Fruit fly (Drosophila melanogaster) whole organism, embryonic: ENCODE measurements around the gene wdn.
A peak's percentile ranks its signal among the peaks of the same experiment; 100 is the strongest.

Source experiments
- ATbp ChIP-seq: fragments of 200-800 bp; sonication (Bioruptor generic); optimal IDR thresholded peaks from 2 replicates; lab custom pipeline; 2017; ENCODE audit warnings: missing biosample characterization, mild to moderate bottlenecking, missing genetic modification characterization, missing genetic modification reagents
- Antp ChIP-seq: fragments of 200-800 bp; sonication (Bioruptor generic); optimal IDR thresholded peaks from 3 replicates; lab custom pipeline; 2016; ENCODE audit warnings: missing biosample characterization, missing genetic modification characterization
- Atf-2 ChIP-seq: fragments of 200-800 bp; sonication (Bioruptor generic); optimal IDR thresholded peaks from 2 replicates; lab custom pipeline; 2016; ENCODE audit warnings: missing biosample characterization, missing genetic modification characterization
- B-H1 ChIP-seq: fragments of 200-800 bp; sonication (Bioruptor generic); IDR thresholded peaks from 3 replicates; pipeline ENCODE4 v1.3.6; 2022; ENCODE audit warnings: missing biosample characterization, missing genetic modification characterization
- CG10274 ChIP-seq: fragments of 200-800 bp; sonication (Bioruptor generic); optimal IDR thresholded peaks from 3 replicates; lab custom pipeline; 2017; ENCODE audit warnings: missing biosample characterization, mild to moderate bottlenecking, missing genetic modification characterization
- CG10654 ChIP-seq: fragments of 200-800 bp; sonication (Bioruptor generic); optimal IDR thresholded peaks from 2 replicates; lab custom pipeline; 2016; ENCODE audit warnings: missing biosample characterization, missing genetic modification characterization
- CG10959 ChIP-seq: fragments of 200-800 bp; sonication (Bioruptor generic); IDR thresholded peaks from 2 replicates; pipeline ENCODE4 v1.3.6; 2022; ENCODE audit warnings: missing biosample characterization, missing genetic modification characterization
- CG14014 ChIP-seq: fragments of 200-800 bp; sonication (Bioruptor generic); IDR thresholded peaks from 2 replicates; pipeline ENCODE4 v1.3.6; 2022; ENCODE audit warnings: missing biosample characterization, missing genetic modification characterization
- CG1529 ChIP-seq: fragments of 200-800 bp; sonication (Bioruptor generic); optimal IDR thresholded peaks from 3 replicates; lab custom pipeline; 2018; ENCODE audit warnings: missing biosample characterization, missing genetic modification characterization
- CG1603 ChIP-seq: fragments of 200-800 bp; sonication (Bioruptor generic); optimal IDR thresholded peaks from 2 replicates; lab custom pipeline; 2019; ENCODE audit warnings: missing biosample characterization, mild to moderate bottlenecking, missing genetic modification characterization, moderate library complexity
- CG16863 ChIP-seq: fragments of 200-800 bp; sonication (Bioruptor generic); optimal IDR thresholded peaks from 3 replicates; lab custom pipeline; 2016; ENCODE audit warnings: missing biosample characterization, missing genetic modification characterization
- CG2199 ChIP-seq: fragments of 200-800 bp; sonication (Bioruptor generic); IDR thresholded peaks from 3 replicates; pipeline ENCODE4 v1.3.6; 2022; ENCODE audit warnings: missing biosample characterization, missing genetic modification characterization
- CG2202 ChIP-seq: fragments of 200-800 bp; sonication (Bioruptor generic); optimal IDR thresholded peaks from 2 replicates; lab custom pipeline; 2018; ENCODE audit warnings: missing biosample characterization, mild to moderate bottlenecking, missing genetic modification characterization
- CG2712 ChIP-seq: fragments of 200-800 bp; optimal IDR thresholded peaks from 3 replicates; lab custom pipeline; 2019; ENCODE audit warnings: missing biosample characterization, mild to moderate bottlenecking, missing genetic modification characterization, moderate library complexity
- CG30431 ChIP-seq: fragments of 200-800 bp; sonication (Bioruptor generic); optimal IDR thresholded peaks from 2 replicates; lab custom pipeline; 2017; ENCODE audit warnings: missing biosample characterization, missing genetic modification characterization
- CG31441 ChIP-seq: fragments of 200-800 bp; sonication (Bioruptor generic); IDR thresholded peaks from 2 replicates; pipeline ENCODE4 v1.3.6; 2022; ENCODE audit warnings: missing biosample characterization, missing genetic modification characterization
- CG34224 ChIP-seq: fragments of 200-800 bp; sonication (Bioruptor generic); IDR thresholded peaks from 3 replicates; pipeline ENCODE4 v1.3.6; 2022; ENCODE audit warnings: missing biosample characterization, missing genetic modification characterization; ENCODE audit not compliant: partially characterized antibody
- CG4707 ChIP-seq: fragments of 200-800 bp; sonication (Bioruptor generic); optimal IDR thresholded peaks from 2 replicates; lab custom pipeline; 2018; ENCODE audit warnings: missing biosample characterization, mild to moderate bottlenecking, missing genetic modification characterization, moderate library complexity
- CG6254 ChIP-seq: fragments of 200-800 bp; sonication (Bioruptor generic); optimal IDR thresholded peaks from 3 replicates; lab custom pipeline; 2017; ENCODE audit warnings: mild to moderate bottlenecking, missing biosample characterization, missing genetic modification reagents, missing genetic modification characterization
- CG7556 ChIP-seq: fragments of 200-800 bp; sonication (Bioruptor generic); optimal IDR thresholded peaks from 2 replicates; lab custom pipeline; 2017; ENCODE audit warnings: missing biosample characterization, mild to moderate bottlenecking, missing genetic modification characterization
- CG7963 ChIP-seq: fragments of 200-800 bp; sonication (Bioruptor generic); IDR thresholded peaks from 3 replicates; pipeline ENCODE4 v1.3.6; 2022; ENCODE audit warnings: missing biosample characterization, missing genetic modification characterization; ENCODE audit not compliant: partially characterized antibody
- CG9609 ChIP-seq: fragments of 200-800 bp; sonication (Bioruptor generic); optimal IDR thresholded peaks from 3 replicates; lab custom pipeline; 2016; ENCODE audit warnings: missing biosample characterization, missing genetic modification characterization
- CG9727 ChIP-seq: fragments of 200-800 bp; sonication (Bioruptor generic); optimal IDR thresholded peaks from 3 replicates; lab custom pipeline; 2017; ENCODE audit warnings: missing biosample characterization, mild to moderate bottlenecking, missing genetic modification characterization
- Dad ChIP-seq: fragments of 200-800 bp; sonication (Bioruptor generic); optimal IDR thresholded peaks from 3 replicates; lab custom pipeline; 2016; ENCODE audit warnings: missing biosample characterization, missing genetic modification characterization
- HHEX ChIP-seq: fragments of 200-800 bp; sonication (Bioruptor generic); optimal IDR thresholded peaks from 3 replicates; lab custom pipeline; 2017; ENCODE audit warnings: missing biosample characterization, mild to moderate bottlenecking, missing genetic modification characterization, missing genetic modification reagents
- Hr51 ChIP-seq, 2 experiments: fragments of 200-800 bp; sonication (Bioruptor generic); optimal IDR thresholded peaks; 2 replicates in 1 of 2; 3 replicates in 1 of 2; lab custom pipeline; 2016 to 2018; ENCODE audit warnings: missing biosample characterization in 2 of 2, missing genetic modification characterization in 2 of 2, mild to moderate bottlenecking in 1 of 2, moderate library complexity in 1 of 2
- Med ChIP-seq: fragments of 200-800 bp; sonication (Bioruptor generic); peaks from one replicate; lab custom pipeline; 2016; ENCODE audit warnings: missing biosample characterization, missing genetic modification characterization, mild to moderate bottlenecking, inconsistent platforms, moderate library complexity
- Nf-YC ChIP-seq: fragments of 200-800 bp; optimal IDR thresholded peaks from 3 replicates; lab custom pipeline; 2019; ENCODE audit warnings: missing biosample characterization, mild to moderate bottlenecking, missing genetic modification characterization, moderate library complexity
- NfI ChIP-seq: fragments of 200-800 bp; sonication (Bioruptor generic); optimal IDR thresholded peaks from 3 replicates; lab custom pipeline; 2018; ENCODE audit warnings: missing biosample characterization, mild to moderate bottlenecking, missing genetic modification characterization, moderate library complexity
- Rx ChIP-seq: fragments of 200-800 bp; sonication (Bioruptor generic); IDR thresholded peaks from 2 replicates; pipeline ENCODE4 v1.3.6; 2022; ENCODE audit warnings: missing biosample characterization, missing genetic modification characterization
- Ssrp ChIP-seq: fragments of 200-800 bp; sonication (Bioruptor generic); optimal IDR thresholded peaks from 2 replicates; lab custom pipeline; 2018; ENCODE audit warnings: missing biosample characterization, mild to moderate bottlenecking, missing genetic modification characterization, moderate library complexity
- TFAM ChIP-seq: fragments of 200-800 bp; sonication (Bioruptor generic); optimal IDR thresholded peaks from 2 replicates; lab custom pipeline; 2017; ENCODE audit warnings: missing biosample characterization, missing genetic modification characterization, inconsistent platforms
- ab ChIP-seq: fragments of 200-800 bp; sonication (Bioruptor generic); optimal IDR thresholded peaks from 2 replicates; lab custom pipeline; 2016; ENCODE audit warnings: missing biosample characterization, missing genetic modification characterization
- bab2 ChIP-seq: fragments of 200-800 bp; sonication (Bioruptor generic); optimal IDR thresholded peaks from 2 replicates; lab custom pipeline; 2016; ENCODE audit warnings: missing biosample characterization, missing genetic modification characterization
- corto ChIP-seq: fragments of 200-800 bp; sonication (Bioruptor generic); optimal IDR thresholded peaks from 2 replicates; lab custom pipeline; 2016; ENCODE audit warnings: missing biosample characterization, mild to moderate bottlenecking, missing genetic modification characterization, moderate library complexity
- eyg ChIP-seq: fragments of 200-800 bp; sonication (Bioruptor generic); optimal IDR thresholded peaks from 3 replicates; lab custom pipeline; 2016; ENCODE audit warnings: missing biosample characterization, missing genetic modification characterization
- gcm ChIP-seq: fragments of 200-800 bp; sonication (Bioruptor generic); optimal IDR thresholded peaks from 2 replicates; lab custom pipeline; 2019; ENCODE audit warnings: missing biosample characterization, mild to moderate bottlenecking, missing genetic modification characterization, moderate library complexity
- h ChIP-seq: fragments of >200 bp; optimal IDR thresholded peaks from 2 replicates; lab custom pipeline; 2017
- her ChIP-seq: fragments of 200-800 bp; sonication (Bioruptor generic); optimal IDR thresholded peaks from 2 replicates; lab custom pipeline; 2016; ENCODE audit warnings: missing biosample characterization, missing genetic modification characterization
- klu ChIP-seq: fragments of 200-800 bp; sonication (Bioruptor generic); IDR thresholded peaks from 2 replicates; pipeline ENCODE4 v1.3.6; 2022; ENCODE audit warnings: missing biosample characterization, missing genetic modification characterization
- luna ChIP-seq: fragments of 200-800 bp; sonication (Bioruptor generic); optimal IDR thresholded peaks from 2 replicates; lab custom pipeline; 2016; ENCODE audit warnings: missing biosample characterization, missing genetic modification characterization
- odd ChIP-seq: fragments of 200-800 bp; sonication (Bioruptor generic); optimal IDR thresholded peaks from 2 replicates; lab custom pipeline; 2017; ENCODE audit warnings: missing biosample characterization, mild to moderate bottlenecking, missing genetic modification characterization
- peb ChIP-seq: fragments of 200-800 bp; sonication (Bioruptor generic); IDR thresholded peaks from 2 replicates; pipeline ENCODE4 v1.3.6; 2022; ENCODE audit warnings: missing biosample characterization, missing genetic modification characterization
- pum ChIP-seq: fragments of 200-800 bp; sonication (Bioruptor generic); optimal IDR thresholded peaks from 2 replicates; lab custom pipeline; 2016; ENCODE audit warnings: missing biosample characterization, missing genetic modification characterization
- pzg ChIP-seq: fragments of 200-800 bp; sonication (Bioruptor generic); optimal IDR thresholded peaks from 3 replicates; lab custom pipeline; 2018; ENCODE audit warnings: missing biosample characterization, mild to moderate bottlenecking, missing genetic modification characterization, moderate library complexity
- tap ChIP-seq: fragments of 200-800 bp; optimal IDR thresholded peaks from 3 replicates; lab custom pipeline; 2019; ENCODE audit warnings: missing biosample characterization, mild to moderate bottlenecking, missing genetic modification characterization, moderate library complexity
- tll ChIP-seq, 2 experiments: fragments of 200-800 bp in 1 of 2; fragments of >200 bp in 1 of 2; sonication (Bioruptor generic) in 1 of 2; optimal IDR thresholded peaks; 2 replicates each; lab custom pipeline; 2017 to 2019; ENCODE audit warnings: missing biosample characterization in 2 of 2, missing genetic modification characterization in 2 of 2, mild to moderate bottlenecking in 1 of 2, moderate library complexity in 1 of 2
- vfl ChIP-seq: fragments of 200-800 bp; sonication (Bioruptor generic); optimal IDR thresholded peaks from 2 replicates; lab custom pipeline; 2016; ENCODE audit warnings: missing biosample characterization, missing genetic modification characterization
- wek ChIP-seq: fragments of 200-800 bp; sonication (Bioruptor generic); optimal IDR thresholded peaks from 3 replicates; lab custom pipeline; 2018; ENCODE audit warnings: missing biosample characterization, mild to moderate bottlenecking, missing genetic modification characterization, moderate library complexity

Gene wdn

dm6 chr3R:28857287-28858024, 46.3 kb upstream of the wdn start (continued):
- TF ChIP-seq CG2199 (GFP tag; lab: Robert Waterston, UW) (no peak; the same call in 2 of the 3 replicates), gcm (peak; percentile 29), Dad (peak; percentile 17), Antp (GFP tag; lab: Kevin White, UChicago) (peak; percentile 54), ATbp (GFP tag; lab: Kevin White, UChicago) (peak; percentile 51), NfI (GFP tag; lab: Kevin White, UChicago) (peak; percentile 10), odd (peak; percentile 12), CG4707 (GFP tag; lab: Kevin White, UChicago) (peak; percentile 7), TFAM (GFP tag; lab: Kevin White, UChicago) (no peak), Rx (GFP tag; lab: Robert Waterston, UW) (0 out of 2 replicates have a peak, but pooled peaks have one; percentile 14), CG34224 (no peak), CG14014 (GFP tag; lab: Robert Waterston, UW) (no peak; the same call in 1 of the 2 replicates), tap (tag; lab: Kevin White, UChicago) (peak; percentile 34), CG7963 (no peak), corto (no peak), bab2 (peak; percentile 27), her (GFP tag; lab: Kevin White, UChicago) (peak; percentile 4), vfl (no peak), pzg (GFP tag; lab: Kevin White, UChicago) (no peak), Ssrp (tag; lab: Kevin White, UChicago) (peak; percentile 42), CG10959 (GFP tag; lab: Robert Waterston, UW) (0 out of 2 replicates have a peak, but pooled peaks have one; percentile 27), CG31441 (GFP tag; lab: Robert Waterston, UW) (peak; percentile 25; the same call in 1 of the 2 replicates), Atf-2 (no peak), wek (GFP tag; lab: Kevin White, UChicago) (no peak), HHEX (GFP tag; lab: Kevin White, UChicago) (peak; percentile 11), CG2202 (tag; lab: Kevin White, UChicago) (no peak), CG2712 (peak; percentile 59), luna (no peak), pum (GFP tag; lab: Kevin White, UChicago) (peak; percentile 34), CG6254 (peak; percentile 36), ab (GFP tag; lab: Kevin White, UChicago) (no peak), peb (GFP tag; lab: Robert Waterston, UW) (peak; percentile 23), CG30431 (GFP tag; lab: Kevin White, UChicago) (peak; percentile 25), CG7556 (peak; percentile 1), tll (GFP tag; optimal IDR thresholded peaks at IDR 0.05; lab: Kevin White, UChicago) (no peak), CG1529 (peak; percentile 62), CG9609 (GFP tag; lab: Kevin White, UChicago) (peak; percentile 1), Nf-YC (tag; lab: Kevin White, UChicago) (no peak), B-H1 (GFP tag; lab: Robert Waterston, UW) (0 out of 3 replicates have a peak, but pooled peaks have one; percentile 40), CG10654 (GFP tag; lab: Kevin White, UChicago) (no peak), eyg (GFP tag; lab: Kevin White, UChicago) (no peak), Hr51 (GFP tag; optimal IDR thresholded peaks at IDR 0.05; lab: Kevin White, UChicago) (peak in 1 of 2 experiments; percentile 50), CG16863 (peak; percentile 38), h (lab: Kevin White, UChicago) (no peak), CG9727 (GFP tag; lab: Kevin White, UChicago) (no peak), CG10274 (GFP tag; lab: Kevin White, UChicago) (no peak), klu (no peak), CG1603 (peak; percentile 75), Med (GFP tag; lab: Kevin White, UChicago) (peak; percentile 84)
